Worm (Caenorhabditis elegans) whole organism, late embryonic: ENCODE measurements around the gene Y62E10A.19.

Source experiments
- C38D4.7 ChIP-seq: fragments of 200-800 bp; sonication (Bioruptor generic); optimal IDR thresholded peaks from 2 replicates; lab custom pipeline; 2018; ENCODE audit warnings: mild to moderate bottlenecking, missing genetic modification characterization, moderate library complexity, missing compliant biosample characterization
- K02D7.2 ChIP-seq: sonication (generic microtip); optimal IDR thresholded peaks from 2 replicates; lab custom pipeline; 2017; ENCODE audit warnings: mild to moderate bottlenecking, missing genetic modification characterization, missing compliant biosample characterization
- K09A11.1 ChIP-seq: sonication (generic microtip); optimal IDR thresholded peaks from 2 replicates; lab custom pipeline; 2017; ENCODE audit warnings: antibody characterized with exemption, mild to moderate bottlenecking, missing genetic modification characterization, missing compliant biosample characterization; ENCODE audit not compliant: insufficient read depth
- T23F11.4 ChIP-seq: fragments of 200-800 bp; sonication (Bioruptor generic); optimal IDR thresholded peaks from 2 replicates; lab custom pipeline; 2018; ENCODE audit warnings: mild to moderate bottlenecking, missing genetic modification characterization, missing compliant biosample characterization
- ama-1 ChIP-seq: fragments of 150-350 bp; optimal IDR thresholded peaks from 2 replicates; lab custom pipeline; 2014
- ceh-18 ChIP-seq: sonication (generic microtip); optimal IDR thresholded peaks from 2 replicates; lab custom pipeline; 2016; ENCODE audit warnings: missing genetic modification characterization, missing compliant biosample characterization
- ceh-19 ChIP-seq: fragments of 200-800 bp; sonication (Bioruptor generic); optimal IDR thresholded peaks from 2 replicates; lab custom pipeline; 2018; ENCODE audit warnings: mild to moderate bottlenecking, missing genetic modification characterization, missing compliant biosample characterization
- ceh-22 ChIP-seq: sonication (generic microtip); optimal IDR thresholded peaks from 2 replicates; lab custom pipeline; 2017; ENCODE audit warnings: missing biosample characterization, missing genetic modification characterization
- ceh-24 ChIP-seq: sonication (generic microtip); optimal IDR thresholded peaks from 2 replicates; lab custom pipeline; 2016; ENCODE audit warnings: mild to moderate bottlenecking, missing genetic modification characterization, missing compliant biosample characterization
- ceh-30 ChIP-seq: fragments of 150-350 bp; optimal IDR thresholded peaks from 2 replicates; lab custom pipeline; 2014; ENCODE audit warnings: missing biosample characterization, missing genetic modification characterization
- ceh-31 ChIP-seq: sonication (generic microtip); optimal IDR thresholded peaks from 2 replicates; lab custom pipeline; 2016; ENCODE audit warnings: missing genetic modification characterization, missing compliant biosample characterization
- ceh-34 ChIP-seq: sonication (generic microtip); optimal IDR thresholded peaks from 2 replicates; lab custom pipeline; 2016; ENCODE audit warnings: mild to moderate bottlenecking, missing genetic modification characterization, missing compliant biosample characterization
- ceh-45 ChIP-seq: fragments of 200-800 bp; sonication (Bioruptor generic); IDR thresholded peaks from 2 replicates; pipeline ENCODE4 v1.3.6; 2022; ENCODE audit warnings: missing genetic modification reagents, missing genetic modification characterization, missing compliant biosample characterization
- ceh-48 ChIP-seq: sonication (generic microtip); optimal IDR thresholded peaks from 2 replicates; lab custom pipeline; 2016; ENCODE audit warnings: missing genetic modification characterization, inconsistent platforms, missing compliant biosample characterization
- ceh-9 ChIP-seq: sonication (generic microtip); optimal IDR thresholded peaks from 2 replicates; lab custom pipeline; 2016; ENCODE audit warnings: mild to moderate bottlenecking, missing genetic modification characterization, inconsistent platforms, missing compliant biosample characterization
- che-1 ChIP-seq: sonication (generic microtip); optimal IDR thresholded peaks from 2 replicates; lab custom pipeline; 2016; ENCODE audit warnings: mild to moderate bottlenecking, missing genetic modification characterization, missing compliant biosample characterization
- dmd-4 ChIP-seq: sonication (generic microtip); optimal IDR thresholded peaks from 2 replicates; lab custom pipeline; 2016; ENCODE audit warnings: borderline replicate concordance, missing genetic modification characterization, missing compliant biosample characterization
- dve-1 ChIP-seq: sonication (generic microtip); optimal IDR thresholded peaks from 2 replicates; lab custom pipeline; 2017; ENCODE audit warnings: antibody characterized with exemption, mild to moderate bottlenecking, missing genetic modification characterization, missing compliant biosample characterization
- fax-1 ChIP-seq: sonication (generic microtip); optimal IDR thresholded peaks from 2 replicates; lab custom pipeline; 2016; ENCODE audit warnings: missing genotype, missing genetic modification characterization, missing compliant biosample characterization
- fkh-6 ChIP-seq: sonication (generic microtip); optimal IDR thresholded peaks from 2 replicates; lab custom pipeline; 2016; ENCODE audit warnings: missing genetic modification characterization, missing compliant biosample characterization
- hlh-13 ChIP-seq: fragments of 200-800 bp; sonication (Bioruptor generic); optimal IDR thresholded peaks from 2 replicates; lab custom pipeline; 2018; ENCODE audit warnings: mild to moderate bottlenecking, missing genetic modification characterization, missing compliant biosample characterization
- hlh-15 ChIP-seq: sonication (generic microtip); optimal IDR thresholded peaks from 2 replicates; lab custom pipeline; 2016; ENCODE audit warnings: missing genetic modification characterization, missing compliant biosample characterization
- hlh-30 ChIP-seq: sonication (generic microtip); optimal IDR thresholded peaks from 2 replicates; lab custom pipeline; 2017; ENCODE audit warnings: antibody characterized with exemption, missing genetic modification characterization, missing compliant biosample characterization; ENCODE audit not compliant: insufficient read depth
- hlh-6 ChIP-seq: sonication (generic microtip); optimal IDR thresholded peaks from 2 replicates; lab custom pipeline; 2016; ENCODE audit warnings: missing genotype, missing genetic modification characterization, missing compliant biosample characterization
- hlh-8 ChIP-seq: sonication (generic microtip); optimal IDR thresholded peaks from 2 replicates; lab custom pipeline; 2016; ENCODE audit warnings: missing genotype, missing genetic modification characterization, missing compliant biosample characterization
- lim-6 ChIP-seq: sonication (generic microtip); optimal IDR thresholded peaks from 2 replicates; lab custom pipeline; 2016; ENCODE audit warnings: missing genetic modification characterization, missing compliant biosample characterization
- lin-11 ChIP-seq: fragments of 200-800 bp; sonication (Bioruptor generic); optimal IDR thresholded peaks from 2 replicates; lab custom pipeline; 2018; ENCODE audit warnings: mild to moderate bottlenecking, missing genetic modification characterization, missing compliant biosample characterization
- madf-2 ChIP-seq: sonication (generic microtip); optimal IDR thresholded peaks from 2 replicates; lab custom pipeline; 2017; ENCODE audit warnings: missing genetic modification characterization, missing compliant biosample characterization
- mec-3 ChIP-seq: sonication (generic microtip); optimal IDR thresholded peaks from 2 replicates; lab custom pipeline; 2016; ENCODE audit warnings: borderline replicate concordance, missing genetic modification characterization, missing compliant biosample characterization
- nfya-1 ChIP-seq: sonication (generic microtip); optimal IDR thresholded peaks from 2 replicates; lab custom pipeline; 2017; ENCODE audit warnings: missing genetic modification characterization, mild to moderate bottlenecking, missing compliant biosample characterization, antibody characterized with exemption, moderate library complexity
- nhr-11 ChIP-seq: fragments of 150-350 bp; optimal IDR thresholded peaks from 2 replicates; lab custom pipeline; 2014; ENCODE audit warnings: missing biosample characterization, missing genetic modification characterization
- npax-4 ChIP-seq: sonication (generic microtip); optimal IDR thresholded peaks from 2 replicates; lab custom pipeline; 2016; ENCODE audit warnings: missing genetic modification characterization, missing compliant biosample characterization
- pag-3 ChIP-seq: sonication (generic microtip); optimal IDR thresholded peaks from 2 replicates; lab custom pipeline; 2016; ENCODE audit warnings: missing compliant biosample characterization, missing genetic modification characterization, borderline replicate concordance
- pax-1 ChIP-seq: fragments of 150-350 bp; optimal IDR thresholded peaks from 2 replicates; lab custom pipeline; 2014; ENCODE audit warnings: missing biosample characterization, missing genetic modification characterization
- pha-2 ChIP-seq: sonication (generic microtip); optimal IDR thresholded peaks from 2 replicates; lab custom pipeline; 2017; ENCODE audit warnings: mild to moderate bottlenecking, missing genetic modification characterization, missing compliant biosample characterization
- pqm-1 ChIP-seq: sonication (generic microtip); optimal IDR thresholded peaks from 2 replicates; lab custom pipeline; 2016; ENCODE audit warnings: missing genetic modification characterization, missing compliant biosample characterization
- pros-1 ChIP-seq: fragments of 150-350 bp; optimal IDR thresholded peaks from 2 replicates; lab custom pipeline; 2014; ENCODE audit warnings: missing biosample characterization, missing genetic modification reagents, missing genetic modification characterization
- ref-2 ChIP-seq: sonication (generic microtip); optimal IDR thresholded peaks from 2 replicates; lab custom pipeline; 2016; ENCODE audit warnings: missing genetic modification characterization, missing compliant biosample characterization
- sdc-2 ChIP-seq: sonication (generic microtip); optimal IDR thresholded peaks from 2 replicates; lab custom pipeline; 2016; ENCODE audit warnings: missing genotype, missing genetic modification characterization, missing compliant biosample characterization
- sox-4 ChIP-seq: sonication (generic microtip); optimal IDR thresholded peaks from 2 replicates; lab custom pipeline; 2017; ENCODE audit warnings: mild to moderate bottlenecking, missing genetic modification characterization, inconsistent platforms, missing compliant biosample characterization
- syd-9 ChIP-seq: sonication (generic microtip); optimal IDR thresholded peaks from 2 replicates; lab custom pipeline; 2016; ENCODE audit warnings: mild to moderate bottlenecking, missing genetic modification characterization, moderate library complexity, missing compliant biosample characterization
- tbx-7 ChIP-seq: sonication (generic microtip); optimal IDR thresholded peaks from 2 replicates; lab custom pipeline; 2016; ENCODE audit warnings: missing genotype, missing genetic modification characterization, missing compliant biosample characterization
- ttx-3 ChIP-seq: sonication (generic microtip); optimal IDR thresholded peaks from 2 replicates; lab custom pipeline; 2016; ENCODE audit warnings: missing genetic modification reagents, missing genetic modification characterization, missing compliant biosample characterization
- unc-42 ChIP-seq: sonication (generic microtip); optimal IDR thresholded peaks from 2 replicates; lab custom pipeline; 2016; ENCODE audit warnings: missing genotype, missing genetic modification characterization, missing compliant biosample characterization
- unc-55 ChIP-seq: sonication (generic microtip); optimal IDR thresholded peaks from 2 replicates; lab custom pipeline; 2017; ENCODE audit warnings: missing biosample characterization, missing genetic modification reagents, missing genetic modification characterization
- unc-86 ChIP-seq: sonication (generic microtip); optimal IDR thresholded peaks from 2 replicates; lab custom pipeline; 2016; ENCODE audit warnings: missing genetic modification characterization, missing compliant biosample characterization
- zip-5 ChIP-seq: sonication (generic microtip); optimal IDR thresholded peaks from 2 replicates; lab custom pipeline; 2016; ENCODE audit warnings: missing genetic modification characterization, missing compliant biosample characterization
- ztf-16 ChIP-seq: sonication (generic microtip); optimal IDR thresholded peaks from 2 replicates; lab custom pipeline; 2017; ENCODE audit warnings: missing genetic modification characterization, missing compliant biosample characterization

The Y62E10A.19 gene

DNA sequence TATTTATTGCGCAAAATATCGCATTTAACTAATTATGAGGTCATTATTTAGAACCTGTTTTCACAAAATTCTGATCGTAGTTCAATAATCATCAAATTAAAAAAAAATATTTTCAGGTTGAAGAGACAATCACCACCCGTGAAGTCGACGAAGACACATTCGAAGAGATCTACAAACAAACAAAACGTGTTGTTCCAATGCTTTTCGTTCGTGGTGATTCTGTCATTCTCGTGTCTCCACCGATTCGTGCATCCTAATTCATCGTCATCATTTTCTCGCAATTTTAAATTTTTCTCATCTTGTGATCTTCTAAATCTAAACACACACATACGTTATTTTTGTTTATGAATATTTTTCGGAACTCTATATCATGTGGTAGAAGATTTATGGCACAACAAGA, 19.3 kb downstream of the Y62E10A.19 start:
- TF ChIP-seq dve-1 (tag; lab: Kevin White, UChicago) (peak; percentile 35), ceh-48 (tag; lab: Kevin White, UChicago) (no peak)

DNA sequence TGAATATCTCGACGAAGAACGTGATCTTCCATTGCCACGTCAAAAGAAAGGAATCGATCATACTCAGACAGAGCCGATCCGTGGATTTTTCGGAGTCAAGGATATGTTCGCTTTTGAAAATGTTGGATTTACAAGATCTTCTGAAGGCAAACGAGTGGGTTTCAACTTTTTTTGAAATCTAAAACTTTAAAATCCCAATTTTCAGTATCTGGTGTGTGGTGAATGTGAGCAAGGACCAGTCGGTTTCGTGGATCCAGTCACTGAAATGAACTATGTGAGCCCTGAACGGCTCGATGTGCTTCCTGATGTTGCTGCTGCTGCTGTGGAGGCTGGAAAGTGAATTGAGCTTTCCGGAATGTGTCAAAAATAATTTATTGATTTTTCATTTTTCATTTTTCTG, 21.2 kb downstream of the Y62E10A.19 start, which contains the start of gene lsm-3:
lsm-3 (plus strand) TSS at position 301 of the 400 bp plus-strand sequence.
- no peak for TF ChIP-seq pag-3 (tag; lab: Kevin White, UChicago)
- no peak for TF ChIP-seq ceh-45 (GFP tag; lab: Robert Waterston, UW)
- TF ChIP-seq C38D4.7, result no peak
- no peak for TF ChIP-seq nhr-11
- no peak for TF ChIP-seq sox-4
- TF ChIP-seq unc-86 (tag; lab: Kevin White, UChicago), result no peak

DNA sequence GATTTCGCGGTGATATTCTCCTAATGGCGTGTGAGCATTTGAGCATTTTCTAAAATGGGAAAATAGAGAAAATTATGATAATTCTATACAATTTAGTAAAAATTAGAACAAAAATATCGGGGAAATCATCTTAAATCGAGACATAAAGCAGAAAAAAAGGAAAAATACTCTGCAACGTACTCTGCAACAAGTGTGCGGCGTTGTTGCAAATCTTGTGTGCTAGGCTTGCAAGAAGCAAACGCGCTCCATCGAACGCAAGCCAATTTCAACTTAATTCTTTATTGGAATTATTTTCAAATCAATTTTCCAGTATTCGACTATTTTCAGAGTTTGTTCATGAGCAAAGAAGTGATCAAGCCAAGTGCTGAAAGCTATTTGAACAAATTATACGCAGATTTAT, 22.1 kb downstream of the Y62E10A.19 start, which contains the start of the genes Y62E10A.20, Y62E10A.23 and mdt-9:
Y62E10A.20 (minus strand) TSS at position 49 of the 400 bp plus-strand sequence.
Y62E10A.23 (plus strand) TSS at position 282 of the 400 bp plus-strand sequence.
mdt-9 (plus strand) TSS at position 338 of the 400 bp plus-strand sequence.
- TF ChIP-seq ceh-30 (tag; lab: Kevin White, UChicago) (no peak), hlh-15 (tag; lab: Kevin White, UChicago) (peak; percentile 49), sox-4 (peak; percentile 59), pha-2 (tag; lab: Kevin White, UChicago) (peak; percentile 54), ceh-24 (tag; lab: Kevin White, UChicago) (peak; percentile 14), hlh-6 (tag; lab: Kevin White, UChicago) (no peak), ceh-9 (no peak), lin-11 (tag; lab: Kevin White, UChicago) (peak; percentile 33), ceh-22 (tag; lab: Kevin White, UChicago) (no peak), ceh-31 (peak; percentile 87), nhr-11 (no peak), mec-3 (no peak), npax-4 (tag; lab: Kevin White, UChicago) (peak; percentile 35), dmd-4 (tag; lab: Kevin White, UChicago) (no peak), dve-1 (tag; lab: Kevin White, UChicago) (peak; percentile 64), sdc-2 (tag; lab: Kevin White, UChicago) (no peak), unc-55 (peak; percentile 4), zip-5 (tag; lab: Kevin White, UChicago) (peak; percentile 33), ttx-3 (tag; lab: Kevin White, UChicago) (peak; percentile 63), unc-42 (tag; lab: Kevin White, UChicago) (peak; percentile 89), hlh-8 (tag; lab: Kevin White, UChicago) (peak; percentile 60), hlh-30 (tag; lab: Kevin White, UChicago) (peak; percentile 2), lim-6 (no peak), fax-1 (tag; lab: Kevin White, UChicago) (peak; percentile 91), pag-3 (tag; lab: Kevin White, UChicago) (no peak), ama-1 (lab: Kevin White, UChicago) (no peak), hlh-13 (no peak), pros-1 (tag; lab: Kevin White, UChicago) (peak; percentile 42), nfya-1 (tag; lab: Kevin White, UChicago) (peak; percentile 84), ref-2 (tag; lab: Kevin White, UChicago) (peak; percentile 77), T23F11.4 (GFP tag; lab: Kevin White, UChicago) (peak; percentile 66), K09A11.1 (tag; lab: Kevin White, UChicago) (peak; percentile 77), pqm-1 (tag; lab: Kevin White, UChicago) (no peak), syd-9 (peak; percentile 47), K02D7.2 (peak; percentile 52), che-1 (tag; lab: Kevin White, UChicago) (peak; percentile 42), ceh-18 (peak; percentile 46), fkh-6 (peak; percentile 29), madf-2 (peak; percentile 40), pax-1 (peak; percentile 24), ceh-34 (tag; lab: Kevin White, UChicago) (peak; percentile 67), ceh-19 (GFP tag; lab: Kevin White, UChicago) (peak; percentile 70), tbx-7 (peak; percentile 10), ztf-16 (tag; lab: Kevin White, UChicago) (peak; percentile 61)
